Fruit fly (Drosophila melanogaster) whole organism, embryonic: Measurements from ENCODE around the gene alphaSnap.

Experiments
- Aef1 ChIP-seq: fragments of 200-800 bp; sonication (Bioruptor generic); IDR thresholded peaks from 3 replicates; pipeline ENCODE4 v1.3.6; 2022; ENCODE audit warnings: missing biosample characterization, missing genetic modification characterization
- Atf6 ChIP-seq: fragments of 200-800 bp; sonication (Bioruptor generic); IDR thresholded peaks from 2 replicates; pipeline ENCODE4 v1.3.6; 2022; ENCODE audit warnings: missing biosample characterization, missing genetic modification characterization
- Blimp-1 ChIP-seq: fragments of 200-800 bp; sonication (Bioruptor generic); optimal IDR thresholded peaks from 3 replicates; lab custom pipeline; 2018; ENCODE audit warnings: missing biosample characterization, missing genetic modification characterization, mild to moderate bottlenecking, moderate library complexity, missing genetic modification reagents
- CG11695 ChIP-seq: fragments of 200-800 bp; sonication (Bioruptor generic); IDR thresholded peaks from 3 replicates; pipeline ENCODE4 v1.3.6; 2022; ENCODE audit warnings: missing biosample characterization, missing genetic modification characterization
- CG12155 ChIP-seq: fragments of 200-800 bp; sonication (Bioruptor generic); optimal IDR thresholded peaks from 3 replicates; lab custom pipeline; 2016; ENCODE audit warnings: missing biosample characterization, missing genetic modification characterization
- CG12219 ChIP-seq: fragments of 200-800 bp; sonication (Bioruptor generic); optimal IDR thresholded peaks from 3 replicates; lab custom pipeline; 2018; ENCODE audit warnings: missing biosample characterization, mild to moderate bottlenecking, missing genetic modification characterization
- CG13123 ChIP-seq: fragments of 200-800 bp; sonication (Bioruptor generic); optimal IDR thresholded peaks from 2 replicates; lab custom pipeline; 2016; ENCODE audit warnings: missing biosample characterization, missing genetic modification characterization
- CG15073 ChIP-seq: fragments of 200-800 bp; sonication (Bioruptor generic); optimal IDR thresholded peaks from 2 replicates; lab custom pipeline; 2016; ENCODE audit warnings: missing biosample characterization, missing genetic modification characterization
- CG18262 ChIP-seq: fragments of 200-800 bp; optimal IDR thresholded peaks from 3 replicates; lab custom pipeline; 2019; ENCODE audit warnings: missing biosample characterization, mild to moderate bottlenecking, missing genetic modification characterization, moderate library complexity
- CG18619 ChIP-seq: fragments of 200-800 bp; sonication (Bioruptor generic); optimal IDR thresholded peaks from 3 replicates; lab custom pipeline; 2017; ENCODE audit warnings: missing biosample characterization, mild to moderate bottlenecking, missing genetic modification characterization
- CG2678 ChIP-seq: fragments of 200-800 bp; sonication (Bioruptor generic); optimal IDR thresholded peaks from 3 replicates; lab custom pipeline; 2019; ENCODE audit warnings: missing biosample characterization, mild to moderate bottlenecking, missing genetic modification characterization, moderate library complexity
- CG30431 ChIP-seq: fragments of 200-800 bp; sonication (Bioruptor generic); optimal IDR thresholded peaks from 2 replicates; lab custom pipeline; 2017; ENCODE audit warnings: missing biosample characterization, missing genetic modification characterization
- CG4820 ChIP-seq: fragments of 200-800 bp; sonication (Bioruptor generic); optimal IDR thresholded peaks from 3 replicates; lab custom pipeline; 2016; ENCODE audit warnings: missing biosample characterization, missing genetic modification characterization
- CoRest ChIP-seq: fragments of 200-800 bp; sonication (Bioruptor generic); optimal IDR thresholded peaks from 3 replicates; lab custom pipeline; 2018; ENCODE audit warnings: missing biosample characterization, mild to moderate bottlenecking, missing genetic modification characterization, moderate library complexity
- CrebB ChIP-seq: fragments of 200-800 bp; sonication (Bioruptor generic); optimal IDR thresholded peaks from 3 replicates; lab custom pipeline; 2018; ENCODE audit warnings: missing biosample characterization, mild to moderate bottlenecking, missing genetic modification characterization
- Dfd ChIP-seq, 2 experiments: fragments of >200 bp; optimal IDR thresholded peaks; 2 replicates each; lab custom pipeline; 2017; ENCODE audit warnings: missing biosample characterization in 2 of 2, missing genetic modification characterization in 2 of 2
- Elba2 ChIP-seq: fragments of 200-800 bp; sonication (Bioruptor generic); optimal IDR thresholded peaks from 3 replicates; lab custom pipeline; 2016; ENCODE audit warnings: missing biosample characterization, missing genetic modification characterization
- Ets97D ChIP-seq: fragments of 200-800 bp; sonication (Bioruptor generic); optimal IDR thresholded peaks from 3 replicates; lab custom pipeline; 2016; ENCODE audit warnings: missing biosample characterization, missing genetic modification characterization
- HmgZ ChIP-seq: fragments of 200-800 bp; sonication (Bioruptor generic); optimal IDR thresholded peaks from 2 replicates; lab custom pipeline; 2018; ENCODE audit warnings: missing biosample characterization, mild to moderate bottlenecking, missing genetic modification characterization
- Lim3 ChIP-seq: fragments of 200-800 bp; sonication (Bioruptor generic); IDR thresholded peaks from 2 replicates; pipeline ENCODE4 v1.3.6; 2022; ENCODE audit warnings: missing biosample characterization, missing genetic modification characterization
- Nf-YA ChIP-seq: fragments of 200-800 bp; sonication (Bioruptor generic); IDR thresholded peaks from 2 replicates; pipeline ENCODE4 v1.3.6; 2022; ENCODE audit warnings: missing biosample characterization, missing genetic modification characterization
- Nf-YB ChIP-seq: fragments of 200-800 bp; sonication (Bioruptor generic); optimal IDR thresholded peaks from 3 replicates; lab custom pipeline; 2019; ENCODE audit warnings: missing biosample characterization, mild to moderate bottlenecking, missing genetic modification characterization, moderate library complexity
- Nf-YC ChIP-seq: fragments of 200-800 bp; optimal IDR thresholded peaks from 3 replicates; lab custom pipeline; 2019; ENCODE audit warnings: missing biosample characterization, mild to moderate bottlenecking, missing genetic modification characterization, moderate library complexity
- Ptx1 ChIP-seq: fragments of 200-800 bp; sonication (Bioruptor generic); IDR thresholded peaks from 2 replicates; pipeline ENCODE4 v1.3.6; 2022; ENCODE audit warnings: missing biosample characterization, missing genetic modification characterization
- Usf ChIP-seq: fragments of 200-800 bp; sonication (Bioruptor generic); optimal IDR thresholded peaks from 2 replicates; lab custom pipeline; 2017; ENCODE audit warnings: missing genotype, missing biosample characterization, missing genetic modification characterization
- YL-1 ChIP-seq: fragments of 200-800 bp; sonication (Bioruptor generic); optimal IDR thresholded peaks from 3 replicates; lab custom pipeline; 2017; ENCODE audit warnings: missing biosample characterization, mild to moderate bottlenecking, missing genetic modification characterization
- ap ChIP-seq: fragments of 200-800 bp; sonication (Bioruptor generic); IDR thresholded peaks from 2 replicates; pipeline ENCODE4 v1.3.6; 2022; ENCODE audit warnings: missing biosample characterization, missing genetic modification characterization
- cg ChIP-seq: fragments of 200-800 bp; sonication (Bioruptor generic); optimal IDR thresholded peaks from 3 replicates; lab custom pipeline; 2019; ENCODE audit warnings: missing biosample characterization, mild to moderate bottlenecking, missing genetic modification characterization, moderate library complexity
- chinmo ChIP-seq: fragments of 200-800 bp; sonication (Bioruptor generic); IDR thresholded peaks from 4 replicates; pipeline ENCODE4 v1.3.6; 2022; ENCODE audit warnings: missing biosample characterization, missing genetic modification characterization; ENCODE audit not compliant: partially characterized antibody
- crol ChIP-seq: fragments of 200-800 bp; sonication (Bioruptor generic); IDR thresholded peaks from 2 replicates; pipeline ENCODE4 v1.3.6; 2022; ENCODE audit warnings: missing biosample characterization, missing genetic modification characterization
- dati ChIP-seq: fragments of 200-800 bp; sonication (Bioruptor generic); IDR thresholded peaks from 2 replicates; pipeline ENCODE4 v1.3.6; 2022; ENCODE audit warnings: missing biosample characterization, missing genetic modification characterization
- disco-r ChIP-seq: fragments of 200-800 bp; sonication (Bioruptor generic); optimal IDR thresholded peaks from 2 replicates; lab custom pipeline; 2016; ENCODE audit warnings: missing biosample characterization, missing genetic modification characterization
- dm ChIP-seq: fragments of 200-800 bp; sonication (Bioruptor generic); optimal IDR thresholded peaks from 3 replicates; lab custom pipeline; 2016; ENCODE audit warnings: missing biosample characterization, missing genetic modification characterization
- emc ChIP-seq: fragments of 200-800 bp; sonication (Bioruptor generic); optimal IDR thresholded peaks from 2 replicates; lab custom pipeline; 2016; ENCODE audit warnings: missing biosample characterization, missing genetic modification characterization
- grn ChIP-seq: fragments of 200-800 bp; sonication (Bioruptor generic); optimal IDR thresholded peaks from 3 replicates; lab custom pipeline; 2017; ENCODE audit warnings: missing biosample characterization, missing genetic modification characterization
- gsb-n ChIP-seq: fragments of 200-800 bp; sonication (Bioruptor generic); optimal IDR thresholded peaks from 3 replicates; lab custom pipeline; 2018; ENCODE audit warnings: missing biosample characterization, mild to moderate bottlenecking, missing genetic modification characterization
- hkb ChIP-seq, 2 experiments: fragments of 200-800 bp in 1 of 2; fragments of >200 bp in 1 of 2; sonication (Bioruptor generic) in 1 of 2; IDR thresholded peaks in 1 of 2; optimal IDR thresholded peaks in 1 of 2; 2 replicates each; pipeline versions ENCODE4 v1.3.6 to Lab custom; 2017 to 2022; ENCODE audit warnings: missing biosample characterization in 1 of 2, missing genetic modification characterization in 1 of 2
- ken ChIP-seq: fragments of 200-800 bp; sonication (Bioruptor generic); IDR thresholded peaks from 3 replicates; pipeline ENCODE4 v1.3.6; 2022; ENCODE audit warnings: missing biosample characterization, missing genetic modification characterization
- nom ChIP-seq: fragments of 200-800 bp; sonication (Bioruptor generic); optimal IDR thresholded peaks from 2 replicates; lab custom pipeline; 2017; ENCODE audit warnings: missing biosample characterization, missing genetic modification characterization, mild to moderate bottlenecking, moderate library complexity, missing genetic modification reagents
- pan ChIP-seq, 4 experiments: fragments of >200 bp in 3 of 4; fragments of 200-800 bp in 1 of 4; sonication (Bioruptor generic) in 1 of 4; optimal IDR thresholded peaks in 3 of 4; IDR thresholded peaks in 1 of 4; 2 replicates each; pipeline versions ENCODE4 v1.3.6 to Lab custom; 2017 to 2022; ENCODE audit warnings: missing biosample characterization in 2 of 4, missing genetic modification characterization in 2 of 4, mixed read lengths in 1 of 4
- pros ChIP-seq: fragments of 200-800 bp; sonication (Bioruptor generic); optimal IDR thresholded peaks from 3 replicates; lab custom pipeline; 2019; ENCODE audit warnings: missing biosample characterization, mild to moderate bottlenecking, missing genetic modification characterization, moderate library complexity
- sd ChIP-seq: fragments of 200-800 bp; sonication (Bioruptor generic); optimal IDR thresholded peaks from 3 replicates; lab custom pipeline; 2018; ENCODE audit warnings: missing biosample characterization, mild to moderate bottlenecking, missing genetic modification characterization, moderate library complexity
- sens ChIP-seq: fragments of 200-800 bp; sonication (Bioruptor generic); peaks from one replicate; lab custom pipeline; 2016; ENCODE audit warnings: missing biosample characterization, missing genetic modification characterization
- shn ChIP-seq: fragments of 200-800 bp; sonication (Bioruptor generic); optimal IDR thresholded peaks from 3 replicates; lab custom pipeline; 2016; ENCODE audit warnings: missing biosample characterization, missing genetic modification characterization
- sug ChIP-seq: fragments of 200-800 bp; optimal IDR thresholded peaks from 2 replicates; lab custom pipeline; 2019; ENCODE audit warnings: missing biosample characterization, mild to moderate bottlenecking, missing genetic modification characterization, moderate library complexity
- tna ChIP-seq: fragments of 200-800 bp; sonication (Bioruptor generic); IDR thresholded peaks from 2 replicates; pipeline ENCODE4 v1.3.6; 2022; ENCODE audit warnings: missing biosample characterization, missing genetic modification characterization; ENCODE audit not compliant: partially characterized antibody
- unpg ChIP-seq: fragments of 200-800 bp; sonication (Bioruptor generic); optimal IDR thresholded peaks from 3 replicates; lab custom pipeline; 2018; ENCODE audit warnings: missing biosample characterization, mild to moderate bottlenecking, missing genetic modification characterization, moderate library complexity
- z ChIP-seq: fragments of 200-800 bp; sonication (Bioruptor generic); IDR thresholded peaks from 3 replicates; pipeline ENCODE4 v1.3.6; 2022; ENCODE audit warnings: missing biosample characterization, missing genetic modification characterization

The alphaSnap gene

dm6 chr3L:20348581-20349093 is 35.2 kb downstream of the alphaSnap start (continued):
- TF ChIP-seq emc (no peak), CG18619 (GFP tag; lab: Kevin White, UChicago) (no peak), cg (GFP tag; lab: Kevin White, UChicago) (peak; percentile 53), crol (GFP tag; lab: Robert Waterston, UW) (peak; percentile 94), pros (GFP tag; lab: Kevin White, UChicago) (no peak)

- TF ChIP-seq Blimp-1 (no peak), disco-r (GFP tag; lab: Kevin White, UChicago) (no peak), Nf-YA (GFP tag; lab: Robert Waterston, UW) (no peak), z (peak; percentile 93), nom (no peak), Atf6 (0 out of 2 replicates have a peak, but pooled peaks have one; percentile 30), CG30431 (GFP tag; lab: Kevin White, UChicago) (no peak), shn (GFP tag; lab: Kevin White, UChicago) (no peak), Ets97D (GFP tag; lab: Kevin White, UChicago) (no peak), CG18262 (no peak), Usf (GFP tag; lab: Kevin White, UChicago) (no peak), Lim3 (GFP tag; lab: Robert Waterston, UW) (no peak), CG13123 (no peak), sug (tag; lab: Kevin White, UChicago) (peak; percentile 68), sens (peak; percentile 56), CG12155 (GFP tag; lab: Kevin White, UChicago) (no peak), sd (tag; lab: Kevin White, UChicago) (no peak), HmgZ (tag; lab: Kevin White, UChicago) (peak; percentile 0), CG12219 (GFP tag; lab: Kevin White, UChicago) (no peak), dm (GFP tag; lab: Kevin White, UChicago) (peak; percentile 45), Nf-YC (tag; lab: Kevin White, UChicago) (peak; percentile 65), Dfd (GFP tag; optimal IDR thresholded peaks at IDR 0.05; lab: Kevin White, UChicago) (no peak), Nf-YB (GFP tag; lab: Kevin White, UChicago) (peak; percentile 63), unpg (GFP tag; lab: Kevin White, UChicago) (no peak), YL-1 (GFP tag; lab: Kevin White, UChicago) (peak; percentile 53), chinmo (GFP tag; lab: Robert Waterston, UW) (peak; percentile 68; the same call in 1 of the 4 replicates), CG4820 (GFP tag; lab: Kevin White, UChicago) (no peak), ken (GFP tag; lab: Robert Waterston, UW) (no peak), tna (GFP tag; lab: Robert Waterston, UW) (0 out of 2 replicates have a peak, but pooled peaks have one; percentile 15), pan (optimal IDR thresholded peaks at IDR 0.05; lab: Kevin White, UChicago) (no peak), pan (GFP tag; optimal IDR thresholded peaks at IDR 0.05 in 1 of 2, IDR thresholded peaks at IDR 0.05 in 1 of 2) (no peak), CG11695 (GFP tag; lab: Robert Waterston, UW) (no peak), grn (no peak), CG2678 (tag; lab: Kevin White, UChicago) (no peak), ap (GFP tag; lab: Robert Waterston, UW) (no peak), CG15073 (GFP tag; lab: Kevin White, UChicago) (no peak), dati (GFP tag; lab: Robert Waterston, UW) (no peak), Ptx1 (GFP tag; lab: Robert Waterston, UW) (no peak), CrebB (tag; lab: Kevin White, UChicago) (no peak), hkb (optimal IDR thresholded peaks at IDR 0.05; lab: Kevin White, UChicago) (no peak), hkb (GFP tag; IDR thresholded peaks at IDR 0.05; lab: Robert Waterston, UW) (no peak), Elba2 (peak; percentile 98), Aef1 (GFP tag; lab: Robert Waterston, UW) (no peak), gsb-n (tag; lab: Kevin White, UChicago) (no peak), CoRest (no peak)
Observed at dm6 chr3L:20349333-20349924, 36.0 kb downstream of the alphaSnap start.
